Worm (Caenorhabditis elegans): ENCODE measurements around the gene F53F1.4.

- TF ChIP-seq nhr-28 (tag; optimal IDR thresholded peaks at IDR 0.05): no peak
- TF ChIP-seq elt-3 (tag; optimal IDR thresholded peaks at IDR 0.05): peak; percentile 39 to 96 (median 91)
- TF ChIP-seq nhr-77 (tag; optimal IDR thresholded peaks at IDR 0.05): no peak
- TF ChIP-seq mdl-1 (tag; optimal IDR thresholded peaks at IDR 0.05): peak in 1 of 2 experiments; percentile 92
- TF ChIP-seq fos-1 (tag; optimal IDR thresholded peaks at IDR 0.05): no peak
- no peak for TF ChIP-seq aly-2 (tag; optimal IDR thresholded peaks at IDR 0.05)
- TF ChIP-seq ces-1 (GFP tag; optimal IDR thresholded peaks at IDR 0.05): no peak
- no peak for TF ChIP-seq ztf-11 (tag; optimal IDR thresholded peaks at IDR 0.05)
- peak in 1 of 3 experiments; percentile 19 for TF ChIP-seq ceh-82 (tag; optimal IDR thresholded peaks at IDR 0.05)
- TF ChIP-seq lin-14 (GFP tag; optimal IDR thresholded peaks at IDR 0.05): peak; percentile 96
- TF ChIP-seq blmp-1 (tag; optimal IDR thresholded peaks at IDR 0.05): peak; percentile 86
- no peak for TF ChIP-seq unc-62 (GFP tag; optimal IDR thresholded peaks at IDR 0.05)
- TF ChIP-seq lin-39 (tag; optimal IDR thresholded peaks at IDR 0.05): no peak
- TF ChIP-seq nhr-11 (tag; optimal IDR thresholded peaks at IDR 0.05): peak; percentile 26
These were observed 30.7 kb upstream of the F53F1.4 start, which contains the start of gene ifbp-1 for ce11 chrV:13380178-13380577.

All from whole organism, L1 larva.